Worm (Caenorhabditis elegans): ENCODE measurements around the gene acp-2.
"Not testable (repeated sequence)": the region's sequence is repeated elsewhere in the genome, so short reads cannot be mapped to it uniquely, and the experiment has no call there.

Gene acp-2

ce11 chrII:8449660-8450118 is 17.8 kb upstream of the acp-2 start, which contains the start of gene F22B5.4:
Gene F22B5.4 (plus strand): TSS chrII:8449710.
- no peak for TF ChIP-seq unc-62 (GFP tag; optimal IDR thresholded peaks at IDR 0.05)

ce11 chrII:8446731-8447130 is 14.9 kb upstream of the acp-2 start, which contains the start of gene cut-3:
Gene cut-3 (minus strand): TSS chrII:8446831.
- TF ChIP-seq unc-62 (GFP tag; optimal IDR thresholded peaks at IDR 0.05), result no peak

ce11 chrII:8444007-8444406 is 12.2 kb upstream of the acp-2 start, which contains the start of gene evl-20:
Gene evl-20 (plus strand): TSS chrII:8444307.
- TF ChIP-seq unc-62 (GFP tag; optimal IDR thresholded peaks at IDR 0.05), result no peak

- no peak for TF ChIP-seq unc-62 (GFP tag; optimal IDR thresholded peaks at IDR 0.05)
Observed at ce11 chrII:8442717-8443223, 10.9 kb upstream of the acp-2 start, which contains the start of gene eif-3.G. Gene eif-3.G (plus strand): TSS chrII:8442767.

ce11 chrII:8442176-8442575 is 10.3 kb upstream of the acp-2 start:
- no peak for TF ChIP-seq unc-62 (GFP tag; optimal IDR thresholded peaks at IDR 0.05)

- TF ChIP-seq unc-62 (GFP tag; optimal IDR thresholded peaks at IDR 0.05), result no peak
Observed at ce11 chrII:8441519-8441918, 9.7 kb upstream of the acp-2 start.

- TF ChIP-seq unc-62 (GFP tag; optimal IDR thresholded peaks at IDR 0.05), result no peak
Observed at ce11 chrII:8440792-8441191, 8.9 kb upstream of the acp-2 start.

- TF ChIP-seq unc-62 (GFP tag; optimal IDR thresholded peaks at IDR 0.05), result no peak
Observed at ce11 chrII:8440097-8440496, 8.2 kb upstream of the acp-2 start.

ce11 chrII:8438791-8439287 is 7.0 kb upstream of the acp-2 start, which contains the start of gene lips-10:
Gene lips-10 (plus strand): TSS chrII:8439168.
- no peak for TF ChIP-seq unc-62 (GFP tag; optimal IDR thresholded peaks at IDR 0.05)

- TF ChIP-seq unc-62 (GFP tag; optimal IDR thresholded peaks at IDR 0.05), result no peak
Observed at ce11 chrII:8437035-8437434, 5.2 kb upstream of the acp-2 start, which contains the start of gene acp-3. Gene acp-3 (minus strand): TSS chrII:8437135.

ce11 chrII:8435005-8435404 is 3.2 kb upstream of the acp-2 start, which contains the start of gene acp-4:
Gene acp-4 (minus strand): TSS chrII:8435105.
- TF ChIP-seq unc-62 (GFP tag; optimal IDR thresholded peaks at IDR 0.05), result no peak

ce11 chrII:8428947-8429919 is 2.6 kb downstream of the acp-2 start:
- no peak for TF ChIP-seq unc-62 (GFP tag; optimal IDR thresholded peaks at IDR 0.05)

ce11 chrII:8428758-8428946 is 3.2 kb downstream of the acp-2 start, which contains the start of gene F14E5.2:
Gene F14E5.2 (minus strand): TSS chrII:8428858.
- TF ChIP-seq unc-62 (GFP tag; optimal IDR thresholded peaks at IDR 0.05), result no peak

ce11 chrII:8420775-8421388 is 11.0 kb downstream of the acp-2 start:
- no peak for TF ChIP-seq unc-62 (GFP tag; optimal IDR thresholded peaks at IDR 0.05)

- not testable (repeated sequence) for TF ChIP-seq unc-62 (GFP tag; optimal IDR thresholded peaks at IDR 0.05)
Observed at ce11 chrII:8419798-8420197, 12.1 kb downstream of the acp-2 start, which contains the start of gene F14E5.8. Gene F14E5.8 (plus strand): TSS chrII:8420098.

ce11 chrII:8419015-8419414 is 12.8 kb downstream of the acp-2 start:
- no peak for TF ChIP-seq unc-62 (GFP tag; optimal IDR thresholded peaks at IDR 0.05)
